Worm (Caenorhabditis elegans): ENCODE measurements around the gene K02D10.8.
A peak's percentile ranks its signal among the peaks of the same experiment; 100 is the strongest.

The K02D10.8 gene

ce11 chrIII:8794793-8795192 is 8.6 kb downstream of the K02D10.8 start (continued):
- TF ChIP-seq pbrm-1 (GFP tag; IDR thresholded peaks at IDR 0.05) (peak; percentile 49; the same call in 1 of the 2 replicates), him-1 (tag; optimal IDR thresholded peaks at IDR 0.05) (no peak), fkh-3 (tag; optimal IDR thresholded peaks at IDR 0.05) (no peak), ztf-26 (tag; optimal IDR thresholded peaks at IDR 0.05) (peak; percentile 57), madf-6 (GFP tag; IDR thresholded peaks at IDR 0.05) (peak; percentile 85), Y79H2A.3 (GFP tag; conservative IDR thresholded peaks at IDR 0.05) (peak; percentile 24; the same call in 1 of the 2 replicates), lin-54 (GFP tag; optimal IDR thresholded peaks at IDR 0.05) (peak; percentile 64), K11D2.4 (GFP tag; IDR thresholded peaks at IDR 0.05) (peak; percentile 70; the same call in 1 of the 2 replicates), lin-35 (GFP tag; optimal IDR thresholded peaks at IDR 0.05) (no peak), unc-62 (GFP tag; optimal IDR thresholded peaks at IDR 0.05) (no peak), lir-1 (GFP tag; conservative IDR thresholded peaks at IDR 0.05) (0 out of 2 replicates have a peak, but pooled peaks have one; percentile 29), ztf-6 (GFP tag; IDR thresholded peaks at IDR 0.05) (no peak), attf-3 (GFP tag; conservative IDR thresholded peaks at IDR 0.05) (peak; percentile 48; the same call in 1 of the 2 replicates), hsf-1 (GFP tag; IDR thresholded peaks at IDR 0.05) (peak; percentile 69), T26A5.8 (tag; optimal IDR thresholded peaks at IDR 0.05) (no peak), atf-7 (tag; optimal IDR thresholded peaks at IDR 0.05) (peak; percentile 52), zfh-2 (GFP tag; conservative IDR thresholded peaks at IDR 0.05) (peak; percentile 83), ZK185.1 (tag; optimal IDR thresholded peaks at IDR 0.05; ENCODE audit: poor library complexity, severe bottlenecking) (peak; percentile 48), egrh-3 (GFP tag; IDR thresholded peaks at IDR 0.05) (no peak), egl-18 (GFP tag; IDR thresholded peaks at IDR 0.05) (0 out of 2 replicates have a peak, but pooled peaks have one; percentile 54), dox-1 (GFP tag; IDR thresholded peaks at IDR 0.05) (peak; percentile 84), B0035.1 (tag; optimal IDR thresholded peaks at IDR 0.05) (no peak), ceh-40 (GFP tag; IDR thresholded peaks at IDR 0.05) (no peak), ztf-3 (GFP tag; optimal IDR thresholded peaks at IDR 0.05) (no peak), F49E8.2 (tag; optimal IDR thresholded peaks at IDR 0.05; ENCODE audit: insufficient read depth) (no peak), nhr-120 (GFP tag; IDR thresholded peaks at IDR 0.05) (no peak), tbp1 (GFP tag; optimal IDR thresholded peaks at IDR 0.05) (peak; percentile 43), snpc-4 (GFP tag; optimal IDR thresholded peaks at IDR 0.05) (no peak), snpc-4 (tag; optimal IDR thresholded peaks at IDR 0.05) (peak in 3 of 4 experiments; percentile 43 to 72 (median 64)), F55B11.4 (tag; optimal IDR thresholded peaks at IDR 0.05; ENCODE audit: borderline replicate concordance, insufficient read depth) (no peak), ekl-4 (GFP tag; IDR thresholded peaks at IDR 0.05) (peak; percentile 45; the same call in 1 of the 2 replicates), Y53F4B.3 (GFP tag; IDR thresholded peaks at IDR 0.05) (no peak), mes-4 (tag; optimal IDR thresholded peaks at IDR 0.05) (no peak), lag-1 (GFP tag; IDR thresholded peaks at IDR 0.05) (no peak), bed-1 (GFP tag; IDR thresholded peaks at IDR 0.05) (no peak), T07F8.4 (tag; optimal IDR thresholded peaks at IDR 0.05) (no peak), egl-44 (GFP tag; IDR thresholded peaks at IDR 0.05) (no peak), let-526 (GFP tag; IDR thresholded peaks at IDR 0.05) (peak; percentile 18; the same call in 1 of the 2 replicates), rpc-1 (optimal IDR thresholded peaks at IDR 0.05) (no peak), rpc-1 (tag; optimal IDR thresholded peaks at IDR 0.05) (no peak), Y53G8AR.9 (GFP tag; conservative IDR thresholded peaks at IDR 0.05) (0 out of 2 replicates have a peak, but pooled peaks have one; percentile 42), hlh-26 (GFP tag; conservative IDR thresholded peaks at IDR 0.05) (no peak), akir-1 (GFP tag; optimal IDR thresholded peaks at IDR 0.05) (no peak), nhr-80 (tag; optimal IDR thresholded peaks at IDR 0.05) (peak; percentile 88), bed-2 (GFP tag; IDR thresholded peaks at IDR 0.05) (no peak), ceh-79 (tag; optimal IDR thresholded peaks at IDR 0.05) (no peak), ceh-27 (GFP tag; optimal IDR thresholded peaks at IDR 0.05) (peak; percentile 63), somi-1 (GFP tag; optimal IDR thresholded peaks at IDR 0.05) (no peak), tbx-9 (tag; optimal IDR thresholded peaks at IDR 0.05; ENCODE audit: borderline replicate concordance) (no peak)

Measured in whole organism, young adult.